Worm (Caenorhabditis elegans) whole organism, early embryonic: ENCODE data around the gene EEED8.13.

Experiments
- F13C5.2 ChIP-seq: sonication (generic microtip); optimal IDR thresholded peaks from 2 replicates; lab custom pipeline; 2017; ENCODE audit warnings: mild to moderate bottlenecking, missing genetic modification characterization, inconsistent platforms, missing compliant biosample characterization
- ceh-36 ChIP-seq: sonication (generic microtip); optimal IDR thresholded peaks from 2 replicates; lab custom pipeline; 2016; ENCODE audit warnings: missing genetic modification characterization, inconsistent platforms, missing compliant biosample characterization
- flt-1 ChIP-seq: fragments of 200-800 bp; sonication (Bioruptor generic); IDR thresholded peaks from 2 replicates; pipeline ENCODE4 v1.3.6; 2022; ENCODE audit warnings: missing genetic modification characterization, missing compliant biosample characterization
- hmg-4 ChIP-seq: fragments of 200-800 bp; sonication (Bioruptor generic); optimal IDR thresholded peaks from 2 replicates; lab custom pipeline; 2018; ENCODE audit warnings: mild to moderate bottlenecking, missing genetic modification characterization, missing compliant biosample characterization

DNA sequence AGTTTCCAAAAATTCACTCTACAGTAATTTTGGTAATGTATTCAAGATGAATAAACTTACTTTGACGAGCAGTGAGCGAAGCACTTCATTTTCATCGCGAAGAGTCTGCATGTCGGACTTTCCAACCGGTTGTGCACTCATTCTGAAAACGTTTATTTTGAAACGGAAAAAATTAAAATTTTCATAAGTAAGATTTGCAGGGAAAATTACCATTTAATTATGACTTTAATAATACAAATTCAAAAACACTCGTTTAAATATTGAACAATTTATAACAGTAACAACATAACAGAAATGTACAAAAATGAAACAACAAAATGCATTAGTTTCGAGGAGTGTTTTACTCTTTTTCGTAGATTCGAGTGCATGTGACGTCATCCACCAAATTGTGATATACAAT is at the start of gene EEED8.13, which contains the start of gene EEED8.18:
- no peak for TF ChIP-seq hmg-4
- TF ChIP-seq ceh-36 (tag; lab: Kevin White, UChicago), result no peak
- no peak for TF ChIP-seq flt-1
- no peak for TF ChIP-seq F13C5.2 (tag; lab: Kevin White, UChicago)
